Worm (Caenorhabditis elegans) whole organism, mixed stage, embryonic: ENCODE data around the gene T05H4.15.

Source experiments
- ceh-39 ChIP-seq: fragments of 150-350 bp; optimal IDR thresholded peaks from 2 replicates; lab custom pipeline; 2014; ENCODE audit warnings: missing biosample characterization, missing genetic modification characterization
- elt-3 ChIP-seq: fragments of 150-350 bp; optimal IDR thresholded peaks from 2 replicates; lab custom pipeline; 2014; ENCODE audit warnings: missing biosample characterization, missing genetic modification characterization
- lin-32 ChIP-seq: fragments of 200-800 bp; sonication (Bioruptor generic); optimal IDR thresholded peaks from 2 replicates; lab custom pipeline; 2018; ENCODE audit warnings: mild to moderate bottlenecking, missing genetic modification characterization, missing compliant biosample characterization
- lsy-2 ChIP-seq: fragments of 150-350 bp; optimal IDR thresholded peaks from 2 replicates; lab custom pipeline; 2014; ENCODE audit warnings: missing biosample characterization, missing genetic modification characterization
- nhr-28 ChIP-seq: fragments of 150-350 bp; optimal IDR thresholded peaks from 2 replicates; lab custom pipeline; 2014; ENCODE audit warnings: missing biosample characterization, missing genetic modification characterization
- sem-2 ChIP-seq: fragments of 200-800 bp; sonication (Bioruptor generic); optimal IDR thresholded peaks from 2 replicates; lab custom pipeline; 2018; ENCODE audit warnings: mild to moderate bottlenecking, missing genetic modification characterization, missing compliant biosample characterization
- unc-62 ChIP-seq: fragments of 150-350 bp; optimal IDR thresholded peaks from 2 replicates; lab custom pipeline; 2014; ENCODE audit warnings: missing biosample characterization, missing genetic modification reagents, missing genetic modification characterization

ce11 chrV:6476026-6476425 is 34.5 kb upstream of the T05H4.15 start:
- TF ChIP-seq elt-3 (tag; lab: Kevin White, UChicago), result no peak
- no peak for TF ChIP-seq unc-62
- TF ChIP-seq lin-32, result no peak
- no peak for TF ChIP-seq ceh-39 (tag; lab: Kevin White, UChicago)
- TF ChIP-seq sem-2, result no peak
- TF ChIP-seq lsy-2 (tag; lab: Kevin White, UChicago), result no peak
- TF ChIP-seq nhr-28 (tag; lab: Kevin White, UChicago), result no peak
